Worm (Caenorhabditis elegans) whole organism, L3 larva: ENCODE measurements around the gene T22G5.1.

Experiments
- R02D3.7 ChIP-seq: fragments of 150-350 bp; optimal IDR thresholded peaks from 2 replicates; lab custom pipeline; 2014; ENCODE audit warnings: missing biosample characterization, missing genetic modification characterization
- ZK546.5 ChIP-seq: sonication (generic microtip); optimal IDR thresholded peaks from 2 replicates; lab custom pipeline; 2017; ENCODE audit warnings: missing biosample characterization, missing genetic modification characterization
- aly-2 ChIP-seq: fragments of 150-350 bp; optimal IDR thresholded peaks from 2 replicates; lab custom pipeline; 2014; ENCODE audit warnings: missing biosample characterization, missing genetic modification characterization
- ama-1 ChIP-seq: fragments of 150-350 bp; optimal IDR thresholded peaks from 2 replicates; lab custom pipeline; 2018
- ceh-16 ChIP-seq: sonication (generic microtip); optimal IDR thresholded peaks from 2 replicates; lab custom pipeline; 2017; ENCODE audit warnings: missing biosample characterization, missing genetic modification characterization
- ceh-28 ChIP-seq: fragments of 150-350 bp; optimal IDR thresholded peaks from 2 replicates; lab custom pipeline; 2014; ENCODE audit warnings: missing biosample characterization, missing genetic modification reagents, missing genetic modification characterization
- ceh-82 ChIP-seq: fragments of 150-350 bp; optimal IDR thresholded peaks from 2 replicates; lab custom pipeline; 2014; ENCODE audit warnings: missing biosample characterization, missing genetic modification characterization
- daf-12 ChIP-seq: fragments of 150-350 bp; optimal IDR thresholded peaks from 2 replicates; lab custom pipeline; 2014; ENCODE audit warnings: missing biosample characterization, missing genetic modification reagents, missing genetic modification characterization
- egl-27 ChIP-seq: sonication (generic microtip); optimal IDR thresholded peaks from 4 replicates; lab custom pipeline; 2017; ENCODE audit warnings: missing biosample characterization, missing genetic modification reagents, missing genetic modification characterization
- elt-2 ChIP-seq: sonication (generic microtip); optimal IDR thresholded peaks from 2 replicates; lab custom pipeline; 2016; ENCODE audit warnings: missing genetic modification reagents, mild to moderate bottlenecking, missing genetic modification characterization, missing compliant biosample characterization
- elt-3 ChIP-seq, 3 experiments: fragments of 150-350 bp in 1 of 3; sonication (generic microtip) in 2 of 3; optimal IDR thresholded peaks; 2 replicates in 2 of 3; 4 replicates in 1 of 3; lab custom pipeline; 2014 to 2017; ENCODE audit warnings: missing biosample characterization in 3 of 3, missing genetic modification characterization in 3 of 3
- eor-1 ChIP-seq, 2 experiments: fragments of 150-350 bp; optimal IDR thresholded peaks; 2 replicates each; lab custom pipeline; 2014 to 2018; ENCODE audit warnings: missing biosample characterization in 2 of 2, missing genetic modification characterization in 2 of 2
- fkh-10 ChIP-seq: sonication (generic microtip); optimal IDR thresholded peaks from 2 replicates; lab custom pipeline; 2017; ENCODE audit warnings: missing biosample characterization, missing genetic modification reagents, missing genetic modification characterization
- fos-1 ChIP-seq: fragments of 150-350 bp; optimal IDR thresholded peaks from 2 replicates; lab custom pipeline; 2014; ENCODE audit warnings: missing biosample characterization, missing genetic modification characterization
- hmg-11 ChIP-seq: sonication (generic microtip); optimal IDR thresholded peaks from 2 replicates; lab custom pipeline; 2016; ENCODE audit warnings: missing genetic modification characterization, missing compliant biosample characterization
- jun-1 ChIP-seq: fragments of 150-350 bp; optimal IDR thresholded peaks from 2 replicates; lab custom pipeline; 2014; ENCODE audit warnings: missing biosample characterization, missing genetic modification reagents, missing genetic modification characterization
- lin-15B ChIP-seq: fragments of 150-350 bp; optimal IDR thresholded peaks from 2 replicates; lab custom pipeline; 2014; ENCODE audit warnings: missing biosample characterization, missing genetic modification characterization
- lin-39 ChIP-seq: fragments of 150-350 bp; optimal IDR thresholded peaks from 2 replicates; lab custom pipeline; 2018; ENCODE audit warnings: missing biosample characterization, missing genetic modification reagents, missing genetic modification characterization
- lsy-12 ChIP-seq: sonication (generic microtip); optimal IDR thresholded peaks from 2 replicates; lab custom pipeline; 2016; ENCODE audit warnings: mild to moderate bottlenecking, missing genetic modification characterization, missing compliant biosample characterization
- mdl-1 ChIP-seq: fragments of 150-350 bp; optimal IDR thresholded peaks from 2 replicates; lab custom pipeline; 2014; ENCODE audit warnings: missing biosample characterization, missing genetic modification characterization
- nfya-1 ChIP-seq: sonication (generic microtip); optimal IDR thresholded peaks from 2 replicates; lab custom pipeline; 2017; ENCODE audit warnings: missing genetic modification characterization, mild to moderate bottlenecking, missing compliant biosample characterization, antibody characterized with exemption, moderate library complexity; ENCODE audit not compliant: insufficient read depth
- nhr-11 ChIP-seq: fragments of 150-350 bp; optimal IDR thresholded peaks from 2 replicates; lab custom pipeline; 2014; ENCODE audit warnings: missing biosample characterization, missing genetic modification characterization
- nhr-12 ChIP-seq: fragments of 150-350 bp; optimal IDR thresholded peaks from 2 replicates; lab custom pipeline; 2014; ENCODE audit warnings: missing biosample characterization, missing genetic modification characterization
- nhr-23 ChIP-seq: fragments of 150-350 bp; optimal IDR thresholded peaks from 2 replicates; lab custom pipeline; 2014; ENCODE audit warnings: missing biosample characterization, missing genetic modification reagents, missing genetic modification characterization
- nhr-237 ChIP-seq: fragments of 150-350 bp; optimal IDR thresholded peaks from 2 replicates; lab custom pipeline; 2014; ENCODE audit warnings: missing biosample characterization, missing genetic modification characterization
- nhr-25 ChIP-seq: sonication (generic microtip); optimal IDR thresholded peaks from 2 replicates; lab custom pipeline; 2017; ENCODE audit warnings: missing biosample characterization, missing genetic modification characterization
- nhr-67 ChIP-seq: fragments of 150-350 bp; optimal IDR thresholded peaks from 2 replicates; lab custom pipeline; 2014; ENCODE audit warnings: missing biosample characterization, missing genetic modification characterization
- nhr-76 ChIP-seq: fragments of 150-350 bp; sonication (generic microtip); optimal IDR thresholded peaks from 5 replicates; lab custom pipeline; 2014; ENCODE audit warnings: missing biosample characterization, missing genetic modification characterization
- nhr-77 ChIP-seq: fragments of 150-350 bp; optimal IDR thresholded peaks from 2 replicates; lab custom pipeline; 2014; ENCODE audit warnings: missing biosample characterization, missing genetic modification characterization
- pha-4 ChIP-seq: fragments of 150-350 bp; optimal IDR thresholded peaks from 2 replicates; lab custom pipeline; 2014; ENCODE audit warnings: missing biosample characterization, missing genetic modification reagents, missing genetic modification characterization
- pqm-1 ChIP-seq: fragments of 150-350 bp; optimal IDR thresholded peaks from 2 replicates; lab custom pipeline; 2017; ENCODE audit warnings: missing biosample characterization, missing genetic modification characterization, inconsistent platforms
- sea-2 ChIP-seq: fragments of 150-350 bp; sonication (generic microtip); optimal IDR thresholded peaks from 4 replicates; lab custom pipeline; 2014; ENCODE audit warnings: missing biosample characterization, missing genetic modification reagents, missing genetic modification characterization
- skn-1 ChIP-seq: fragments of 150-350 bp; optimal IDR thresholded peaks from 2 replicates; lab custom pipeline; 2014; ENCODE audit warnings: missing biosample characterization, missing genetic modification characterization
- snpc-4 ChIP-seq: fragments of 150-350 bp; optimal IDR thresholded peaks from 2 replicates; lab custom pipeline; 2014; ENCODE audit warnings: missing biosample characterization, missing genetic modification characterization
- tbx-2 ChIP-seq: sonication (generic microtip); optimal IDR thresholded peaks from 2 replicates; lab custom pipeline; 2016; ENCODE audit warnings: mild to moderate bottlenecking, missing genetic modification characterization, missing compliant biosample characterization
- unc-39 ChIP-seq: sonication (generic microtip); optimal IDR thresholded peaks from 4 replicates; lab custom pipeline; 2017; ENCODE audit warnings: missing biosample characterization, missing genetic modification characterization
- unc-62 ChIP-seq: fragments of 150-350 bp; sonication (generic microtip); optimal IDR thresholded peaks from 4 replicates; lab custom pipeline; 2014; ENCODE audit warnings: missing biosample characterization, missing genetic modification reagents, missing genetic modification characterization
- ztf-4 ChIP-seq: fragments of 150-350 bp; optimal IDR thresholded peaks from 2 replicates; lab custom pipeline; 2014; ENCODE audit warnings: missing biosample characterization, missing genetic modification characterization

The T22G5.1 gene

ce11 chrV:13837173-13837572 lies 39.5 kb upstream of the T22G5.1 start, which contains the start of gene srx-128:
TSS of gene srx-128 (plus strand) at chrV:13837473.
- TF ChIP-seq elt-2 (tag; lab: Kevin White, UChicago) (no peak), pha-4 (tag; lab: Kevin White, UChicago) (no peak), ceh-82 (tag; lab: Kevin White, UChicago) (no peak), nhr-237 (tag; lab: Kevin White, UChicago) (no peak), nhr-23 (tag; lab: Kevin White, UChicago) (no peak), R02D3.7 (tag; lab: Kevin White, UChicago) (no peak), skn-1 (no peak), hmg-11 (tag; lab: Kevin White, UChicago) (no peak)

ce11 chrV:13839433-13839832 lies 37.2 kb upstream of the T22G5.1 start, which contains the start of gene F55B12.10:
TSS of gene F55B12.10 (plus strand) at chrV:13839733.
- TF ChIP-seq nhr-12 (tag; lab: Kevin White, UChicago) (no peak), fos-1 (tag; lab: Kevin White, UChicago) (no peak), nhr-25 (tag; lab: Kevin White, UChicago) (no peak), nhr-77 (tag; lab: Kevin White, UChicago) (no peak), eor-1 (tag; optimal IDR thresholded peaks at IDR 0.05; lab: Kevin White, UChicago) (no peak), ztf-4 (no peak), pqm-1 (tag; lab: Kevin White, UChicago) (no peak), egl-27 (tag; lab: Kevin White, UChicago) (no peak), nhr-76 (tag; lab: Kevin White, UChicago) (no peak), ceh-28 (tag; lab: Kevin White, UChicago) (no peak), ama-1 (no peak)

- TF ChIP-seq fkh-10 (GFP tag; lab: Kevin White, UChicago) (no peak), pha-4 (tag; lab: Kevin White, UChicago) (no peak), nhr-67 (no peak), skn-1 (no peak), R02D3.7 (tag; lab: Kevin White, UChicago) (no peak), nhr-11 (no peak), lin-39 (tag; lab: Kevin White, UChicago) (no peak), ZK546.5 (no peak), lin-15B (no peak)
Measured at ce11 chrV:13840909-13841308, 35.7 kb upstream of the T22G5.1 start, which contains the start of gene srx-17. TSS of gene srx-17 (plus strand) at chrV:13841209.

ce11 chrV:13843147-13843546 lies 33.5 kb upstream of the T22G5.1 start, which contains the start of gene srx-130:
TSS of gene srx-130 (plus strand) at chrV:13843447.
- TF ChIP-seq eor-1 (tag; optimal IDR thresholded peaks at IDR 0.05; lab: Kevin White, UChicago) (no peak), hmg-11 (tag; lab: Kevin White, UChicago) (no peak), nhr-11 (no peak), sea-2 (GFP tag; lab: Kevin White, UChicago) (no peak), unc-39 (tag; lab: Kevin White, UChicago) (no peak), lsy-12 (tag; lab: Kevin White, UChicago) (no peak), tbx-2 (tag; lab: Kevin White, UChicago) (no peak), ZK546.5 (no peak), unc-62 (GFP tag; lab: Kevin White, UChicago) (no peak), nfya-1 (tag; lab: Kevin White, UChicago) (no peak), R02D3.7 (tag; lab: Kevin White, UChicago) (no peak), aly-2 (tag; lab: Kevin White, UChicago) (no peak), lin-15B (no peak), lin-39 (tag; lab: Kevin White, UChicago) (no peak)

ce11 chrV:13845136-13845535 lies 31.5 kb upstream of the T22G5.1 start, which contains the start of gene srx-131:
TSS of gene srx-131 (plus strand) at chrV:13845436.
- TF ChIP-seq nfya-1 (tag; lab: Kevin White, UChicago) (no peak), unc-62 (GFP tag; lab: Kevin White, UChicago) (no peak), daf-12 (no peak), R02D3.7 (tag; lab: Kevin White, UChicago) (no peak), ceh-28 (tag; lab: Kevin White, UChicago) (no peak), snpc-4 (tag; lab: Kevin White, UChicago) (no peak), skn-1 (no peak), jun-1 (tag; lab: Kevin White, UChicago) (no peak), ceh-16 (no peak), mdl-1 (tag; lab: Kevin White, UChicago) (no peak), elt-3 (tag; optimal IDR thresholded peaks at IDR 0.05; lab: Kevin White, UChicago) (no peak)
- TF ChIP-seq, all 47 proteins: peak for 0
